Worm (Caenorhabditis elegans) whole organism, midembryonic: Measurements from ENCODE around the gene K04F1.9.
A peak's percentile ranks its signal among the peaks of the same experiment; 100 is the strongest.
"Not testable (repeated sequence)": the region's sequence is repeated elsewhere in the genome, so short reads cannot be mapped to it uniquely, and the experiment has no call there.

ENCODE experiments used
- T22C8.4 ChIP-seq: fragments of 200-800 bp; sonication (Bioruptor generic); IDR thresholded peaks from 2 replicates; pipeline ENCODE4 v1.3.6; 2022; ENCODE audit warnings: missing genetic modification characterization, missing compliant biosample characterization
- cog-1 ChIP-seq: sonication (generic microtip); optimal IDR thresholded peaks from 2 replicates; lab custom pipeline; 2016; ENCODE audit warnings: missing genetic modification characterization, missing compliant biosample characterization
- flt-1 ChIP-seq: fragments of 200-800 bp; sonication (Bioruptor generic); IDR thresholded peaks from 2 replicates; pipeline ENCODE4 v1.3.6; 2022; ENCODE audit warnings: missing genetic modification characterization, missing compliant biosample characterization
- klf-2 ChIP-seq: fragments of 200-800 bp; sonication (Bioruptor generic); conservative IDR thresholded peaks from 2 replicates; pipeline ENCODE4 v1.3.6; 2022; ENCODE audit warnings: missing genetic modification reagents, missing genetic modification characterization, missing compliant biosample characterization
- med-1 ChIP-seq: sonication (generic microtip); optimal IDR thresholded peaks from 2 replicates; lab custom pipeline; 2017; ENCODE audit warnings: missing genetic modification characterization, mild to moderate bottlenecking, missing compliant biosample characterization, antibody characterized with exemption, missing genetic modification reagents; ENCODE audit not compliant: insufficient read depth
- ref-1 ChIP-seq: fragments of 200-800 bp; sonication (Bioruptor generic); conservative IDR thresholded peaks from 2 replicates; pipeline ENCODE4 v1.3.6; 2022; ENCODE audit warnings: missing genetic modification reagents, missing genetic modification characterization, missing compliant biosample characterization
- tab-1 ChIP-seq: fragments of 200-800 bp; sonication (Bioruptor generic); IDR thresholded peaks from 2 replicates; pipeline ENCODE4 v1.3.6; 2022; ENCODE audit warnings: missing genetic modification characterization, missing compliant biosample characterization
- ztf-23 ChIP-seq: fragments of 200-800 bp; sonication (Bioruptor generic); IDR thresholded peaks from 2 replicates; pipeline ENCODE4 v1.3.6; 2022; ENCODE audit warnings: missing genetic modification reagents, missing genetic modification characterization, missing compliant biosample characterization
- ztf-29 ChIP-seq: fragments of 200-800 bp; sonication (Bioruptor generic); IDR thresholded peaks from 2 replicates; pipeline ENCODE4 v1.3.6; 2022; ENCODE audit warnings: missing genetic modification reagents, missing genetic modification characterization, missing compliant biosample characterization

The K04F1.9 gene

ce11 chrV:1666904-1667303 lies 1.9 kb downstream of the K04F1.9 start, which contains the start of gene K04F1.8:
Gene K04F1.8 (plus strand): TSS chrV:1667204.
- no peak for TF ChIP-seq ref-1 (GFP tag; lab: Robert Waterston, UW)
- no peak for TF ChIP-seq T22C8.4 (GFP tag; lab: Robert Waterston, UW)
- no peak for TF ChIP-seq klf-2
- TF ChIP-seq cog-1, result no peak
- no peak for TF ChIP-seq med-1 (GFP tag; lab: Kevin White, UChicago)

- no peak for TF ChIP-seq ztf-29
- TF ChIP-seq ztf-23 (GFP tag; lab: Robert Waterston, UW), result no peak
- TF ChIP-seq med-1 (GFP tag; lab: Kevin White, UChicago), result no peak
- no peak for TF ChIP-seq flt-1 (GFP tag; lab: Robert Waterston, UW)
- no peak for TF ChIP-seq tab-1 (GFP tag; lab: Robert Waterston, UW)
- no peak for TF ChIP-seq ref-1 (GFP tag; lab: Robert Waterston, UW)
- no peak for TF ChIP-seq cog-1
- TF ChIP-seq klf-2, result no peak
- no peak for TF ChIP-seq T22C8.4 (GFP tag; lab: Robert Waterston, UW)
These were observed 3.2 kb downstream of the K04F1.9 start, which contains the start of gene irld-42 for ce11 chrV:1668216-1668615. Gene irld-42 (plus strand): TSS chrV:1668516.

ce11 chrV:1678228-1678627 lies 13.2 kb downstream of the K04F1.9 start, which contains the start of gene srw-98:
Gene srw-98 (minus strand): TSS chrV:1678328.
- no peak for TF ChIP-seq tab-1 (GFP tag; lab: Robert Waterston, UW)
- no peak for TF ChIP-seq T22C8.4 (GFP tag; lab: Robert Waterston, UW)
- TF ChIP-seq flt-1 (GFP tag; lab: Robert Waterston, UW), result no peak
- no peak for TF ChIP-seq klf-2
- no peak for TF ChIP-seq cog-1
- no peak for TF ChIP-seq med-1 (GFP tag; lab: Kevin White, UChicago)
- TF ChIP-seq ztf-29, result no peak
- TF ChIP-seq ztf-23 (GFP tag; lab: Robert Waterston, UW), result no peak
- no peak for TF ChIP-seq ref-1 (GFP tag; lab: Robert Waterston, UW)

- TF ChIP-seq tab-1 (GFP tag; lab: Robert Waterston, UW) (no peak), cog-1 (no peak), ref-1 (GFP tag; lab: Robert Waterston, UW) (no peak), ztf-23 (GFP tag; lab: Robert Waterston, UW) (no peak)
These were observed 15.7 kb downstream of the K04F1.9 start, which contains the start of gene srw-91 for ce11 chrV:1680770-1681169. Gene srw-91 (minus strand): TSS chrV:1680870.

ce11 chrV:1682279-1682678 lies 17.3 kb downstream of the K04F1.9 start, which contains the start of gene srh-3:
Gene srh-3 (plus strand): TSS chrV:1682579.
- TF ChIP-seq ref-1 (GFP tag; lab: Robert Waterston, UW), result no peak
- no peak for TF ChIP-seq med-1 (GFP tag; lab: Kevin White, UChicago)
- TF ChIP-seq tab-1 (GFP tag; lab: Robert Waterston, UW), result no peak
- TF ChIP-seq klf-2, result no peak
- TF ChIP-seq flt-1 (GFP tag; lab: Robert Waterston, UW), result no peak
- TF ChIP-seq cog-1, result no peak
- no peak for TF ChIP-seq ztf-23 (GFP tag; lab: Robert Waterston, UW)
- TF ChIP-seq T22C8.4 (GFP tag; lab: Robert Waterston, UW), result no peak
- no peak for TF ChIP-seq ztf-29

ce11 chrV:1685328-1685727 lies 20.3 kb downstream of the K04F1.9 start, which contains the start of gene srh-5:
Gene srh-5 (plus strand): TSS chrV:1685628.
- TF ChIP-seq ref-1 (GFP tag; lab: Robert Waterston, UW), result no peak
- no peak for TF ChIP-seq flt-1 (GFP tag; lab: Robert Waterston, UW)
- no peak for TF ChIP-seq ztf-29
- TF ChIP-seq T22C8.4 (GFP tag; lab: Robert Waterston, UW), result no peak
- no peak for TF ChIP-seq cog-1
- TF ChIP-seq tab-1 (GFP tag; lab: Robert Waterston, UW), result no peak
- TF ChIP-seq med-1 (GFP tag; lab: Kevin White, UChicago), result no peak

ce11 chrV:1692494-1692893 lies 27.5 kb downstream of the K04F1.9 start, which contains the start of gene Y46H3C.5:
Gene Y46H3C.5 (minus strand): TSS chrV:1692495.
- not testable (repeated sequence) for TF ChIP-seq cog-1; klf-2; ref-1 (GFP tag; lab: Robert Waterston, UW)

- not testable (repeated sequence) for TF ChIP-seq cog-1; ztf-29; ref-1 (GFP tag; lab: Robert Waterston, UW)
These were observed 28.9 kb downstream of the K04F1.9 start, which contains the start of gene Y46H3C.7 for ce11 chrV:1693876-1694275. Gene Y46H3C.7 (minus strand): TSS chrV:1694022.

- TF ChIP-seq flt-1 (GFP tag; lab: Robert Waterston, UW) (no peak), ztf-23 (GFP tag; lab: Robert Waterston, UW) (no peak), ztf-29 (no peak), med-1 (GFP tag; lab: Kevin White, UChicago) (no peak), ref-1 (GFP tag; lab: Robert Waterston, UW) (no peak), cog-1 (no peak), tab-1 (GFP tag; lab: Robert Waterston, UW) (no peak)
These were observed 33.4 kb downstream of the K04F1.9 start for ce11 chrV:1698400-1698799.

ce11 chrV:1699228-1699795 lies 34.3 kb downstream of the K04F1.9 start:
- peak; percentile 59; the same call in 1 of the 2 replicates for TF ChIP-seq tab-1 (GFP tag; lab: Robert Waterston, UW)
- no peak for TF ChIP-seq T22C8.4 (GFP tag; lab: Robert Waterston, UW)
